Worm (Caenorhabditis elegans) whole organism, midembryonic: Measurements from ENCODE around the gene lpr-4.

Experiments used
- cog-1 ChIP-seq: sonication (generic microtip); optimal IDR thresholded peaks from 2 replicates; lab custom pipeline; 2016; ENCODE audit warnings: missing genetic modification characterization, missing compliant biosample characterization
- ztf-23 ChIP-seq: fragments of 200-800 bp; sonication (Bioruptor generic); IDR thresholded peaks from 2 replicates; pipeline ENCODE4 v1.3.6; 2022; ENCODE audit warnings: missing genetic modification reagents, missing genetic modification characterization, missing compliant biosample characterization

DNA sequence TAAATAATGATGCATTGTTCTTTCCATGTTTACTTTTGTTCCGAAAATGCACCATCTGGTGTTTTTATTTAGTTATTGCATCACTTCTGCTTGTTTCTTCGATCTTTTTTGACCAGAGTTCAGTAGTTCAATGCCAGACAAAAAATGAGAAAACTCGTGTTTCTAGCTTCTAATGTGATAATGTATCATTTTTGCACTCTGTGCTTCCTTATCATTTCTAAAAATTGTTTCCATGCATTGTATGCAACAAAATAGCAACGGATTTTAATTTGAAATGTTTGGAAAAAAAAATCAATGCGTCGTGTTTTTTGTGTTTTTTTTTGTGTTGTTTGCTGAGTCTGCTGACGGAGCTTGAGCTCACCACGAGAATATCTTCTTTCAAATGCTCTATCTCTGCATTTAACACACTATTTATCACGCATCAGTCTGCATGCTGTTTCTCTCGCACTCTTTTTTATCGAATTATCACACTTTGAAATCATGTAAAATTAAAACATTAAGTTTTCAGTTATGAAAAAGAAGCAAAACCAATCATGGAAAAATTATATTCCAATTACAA is 15.3 kb downstream of the lpr-4 start, which contains the start of gene sulp-7:
- TF ChIP-seq cog-1 (tag; lab: Kevin White, UChicago) (no peak), ztf-23 (no peak)
